Fruit fly (Drosophila melanogaster): ENCODE results near the gene CG1677.
A peak's percentile ranks its signal among the peaks of the same experiment; 100 is the strongest.

CG1677 gene

DNA sequence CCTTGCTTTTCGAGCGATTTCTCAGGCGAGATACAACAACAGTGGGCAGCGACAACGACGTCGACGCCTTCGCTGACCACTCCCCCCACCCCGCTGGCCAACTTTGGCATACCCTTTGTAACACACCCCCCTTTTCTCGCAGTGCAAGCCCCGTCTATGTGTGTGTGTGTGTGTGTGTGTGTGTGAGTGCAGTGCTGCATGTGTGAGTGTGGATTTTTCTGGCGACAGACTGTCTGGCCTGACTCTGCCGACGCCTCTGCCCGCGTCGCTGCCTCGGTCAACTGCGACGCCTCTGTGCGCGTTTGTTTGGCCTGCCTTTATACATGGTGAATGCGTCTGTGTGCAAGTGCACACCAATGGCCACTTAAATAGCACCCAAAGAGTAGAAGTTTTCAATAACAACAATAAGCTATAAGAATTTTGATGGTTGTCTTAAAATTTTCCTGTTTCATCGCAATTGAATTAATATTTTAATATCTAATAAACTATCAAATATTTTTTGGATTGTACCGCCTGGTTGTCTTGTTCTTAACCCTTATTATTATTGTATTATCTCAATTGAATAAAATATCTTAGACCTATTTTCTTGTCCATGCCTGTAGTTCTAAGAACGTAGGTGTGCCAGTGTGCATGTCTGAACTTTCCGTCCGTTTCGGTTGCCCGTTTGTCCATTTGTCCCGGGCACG is 111.6 kb downstream of the CG1677 start (continued):
- peak; percentile 79 for TF ChIP-seq fd64A (GFP tag; optimal IDR thresholded peaks at IDR 0.05)
- no peak for TF ChIP-seq Lpt (GFP tag; optimal IDR thresholded peaks at IDR 0.05)
- TF ChIP-seq tio (GFP tag; optimal IDR thresholded peaks at IDR 0.05) = peak; percentile 86
- peak; percentile 83 for TF ChIP-seq ara (GFP tag; IDR thresholded peaks at IDR 0.05)
- TF ChIP-seq CG4707 (GFP tag; optimal IDR thresholded peaks at IDR 0.05) = peak; percentile 72
- peak; percentile 87 for TF ChIP-seq CG5180 (GFP tag; optimal IDR thresholded peaks at IDR 0.05)
- peak; percentile 84 for TF ChIP-seq CG30403 (GFP tag; optimal IDR thresholded peaks at IDR 0.05)
- TF ChIP-seq chinmo (GFP tag; IDR thresholded peaks at IDR 0.05; ENCODE audit: partially characterized antibody) = 0 out of 4 replicates have a peak, but pooled peaks have one; percentile 17
- TF ChIP-seq CG13775 (GFP tag; optimal IDR thresholded peaks at IDR 0.05) = peak; percentile 80
- TF ChIP-seq Atf3 (GFP tag; optimal IDR thresholded peaks at IDR 0.05) = no peak
- TF ChIP-seq CG43689 (GFP tag; IDR thresholded peaks at IDR 0.05) = peak; percentile 69; the same call in 1 of the 2 replicates
- TF ChIP-seq CG6654 (GFP tag; optimal IDR thresholded peaks at IDR 0.05) = peak; percentile 81
- peak; percentile 76 for TF ChIP-seq E2f1 (GFP tag; IDR thresholded peaks at IDR 0.05)
- peak; percentile 46 for TF ChIP-seq Oaz (GFP tag; IDR thresholded peaks at IDR 0.05)
- 0 out of 2 replicates have a peak, but pooled peaks have one; percentile 8 for TF ChIP-seq CG9215 (GFP tag; IDR thresholded peaks at IDR 0.05)
- no peak for TF ChIP-seq hbn (GFP tag; IDR thresholded peaks at IDR 0.05; ENCODE audit: partially characterized antibody)
- TF ChIP-seq Abd-B (GFP tag; optimal IDR thresholded peaks at IDR 0.05) = peak; percentile 84
- TF ChIP-seq CG34224 (GFP tag; IDR thresholded peaks at IDR 0.05; ENCODE audit: partially characterized antibody) = no peak
- peak; percentile 53; the same call in 1 of the 2 replicates for TF ChIP-seq aop (GFP tag; IDR thresholded peaks at IDR 0.05)
- peak; percentile 68 for TF ChIP-seq CG12071 (GFP tag; optimal IDR thresholded peaks at IDR 0.05)
- TF ChIP-seq pho (GFP tag; optimal IDR thresholded peaks at IDR 0.05) = no peak
- peak; percentile 82 for TF ChIP-seq H2.0 (GFP tag; IDR thresholded peaks at IDR 0.05)
- no peak for TF ChIP-seq Sin3A (optimal IDR thresholded peaks at IDR 0.05)
- TF ChIP-seq lmd (GFP tag; IDR thresholded peaks at IDR 0.05) = peak; percentile 85
- peak; percentile 73 for TF ChIP-seq Fer2 (tag; optimal IDR thresholded peaks at IDR 0.05)
- no peak for TF ChIP-seq CG6791 (GFP tag; IDR thresholded peaks at IDR 0.05; ENCODE audit: partially characterized antibody)
- peak; percentile 95 for TF ChIP-seq Xrp1 (GFP tag; IDR thresholded peaks at IDR 0.05)
- peak; percentile 15 for TF ChIP-seq CG4617 (GFP tag; optimal IDR thresholded peaks at IDR 0.05; ENCODE audit: borderline replicate concordance)
- peak; percentile 94 for TF ChIP-seq Ssrp (tag; optimal IDR thresholded peaks at IDR 0.05)
- TF ChIP-seq CG4424 (GFP tag; optimal IDR thresholded peaks at IDR 0.05) = peak; percentile 82
- TF ChIP-seq GATAe (GFP tag; conservative IDR thresholded peaks at IDR 0.05) = 0 out of 2 replicates have a peak, but pooled peaks have one; percentile 12
- TF ChIP-seq Neu2 (GFP tag; optimal IDR thresholded peaks at IDR 0.05; ENCODE audit: borderline replicate concordance) = no peak
- TF ChIP-seq her (GFP tag; optimal IDR thresholded peaks at IDR 0.05) = no peak
- TF ChIP-seq CG1529 (GFP tag; optimal IDR thresholded peaks at IDR 0.05) = peak; percentile 91
- peak; percentile 47; the same call in 1 of the 3 replicates for TF ChIP-seq CG7357 (GFP tag; IDR thresholded peaks at IDR 0.05)
- TF ChIP-seq Meics (GFP tag; optimal IDR thresholded peaks at IDR 0.05) = peak; percentile 81
- peak; percentile 89 for TF ChIP-seq az2 (GFP tag; optimal IDR thresholded peaks at IDR 0.05)
- TF ChIP-seq slou (GFP tag; optimal IDR thresholded peaks at IDR 0.05) = peak; percentile 31
- TF ChIP-seq zen2 (GFP tag; IDR thresholded peaks at IDR 0.05; ENCODE audit: partially characterized antibody) = no peak
- TF ChIP-seq CG3281 (GFP tag; optimal IDR thresholded peaks at IDR 0.05) = peak; percentile 82
- peak; percentile 52 for TF ChIP-seq Lim3 (GFP tag; IDR thresholded peaks at IDR 0.05)
- TF ChIP-seq abd-A (tag; optimal IDR thresholded peaks at IDR 0.05) = peak; percentile 39
- no peak for TF ChIP-seq mam (GFP tag; optimal IDR thresholded peaks at IDR 0.05)
- TF ChIP-seq CG10366 (GFP tag; IDR thresholded peaks at IDR 0.05) = peak; percentile 65
- peak; percentile 65 for TF ChIP-seq Rx (GFP tag; IDR thresholded peaks at IDR 0.05)
- TF ChIP-seq croc (GFP tag; conservative IDR thresholded peaks at IDR 0.05) = peak; percentile 89
- no peak for TF ChIP-seq CG14860 (GFP tag; IDR thresholded peaks at IDR 0.05; ENCODE audit: partially characterized antibody)
- TF ChIP-seq Dip2 (GFP tag; IDR thresholded peaks at IDR 0.05) = no peak
- TF ChIP-seq gcm (GFP tag; optimal IDR thresholded peaks at IDR 0.05) = peak; percentile 96

Measured in whole organism, embryonic.